Fruit fly (Drosophila melanogaster) whole organism, prepupa: ENCODE measurements around the gene Adat1.
A peak's percentile ranks its signal among the peaks of the same experiment; 100 is the strongest.

Source experiments
- Blimp-1 ChIP-seq: fragments of 200-800 bp; sonication (Bioruptor generic); optimal IDR thresholded peaks from 3 replicates; lab custom pipeline; 2017; ENCODE audit warnings: missing biosample characterization, missing genetic modification characterization, mild to moderate bottlenecking, moderate library complexity, missing genetic modification reagents
- CG10631 ChIP-seq: fragments of 200-800 bp; sonication (Bioruptor generic); optimal IDR thresholded peaks from 2 replicates; lab custom pipeline; 2016; ENCODE audit warnings: missing biosample characterization, missing genetic modification characterization
- CG10669 ChIP-seq: fragments of 200-800 bp; sonication (Bioruptor generic); optimal IDR thresholded peaks from 3 replicates; lab custom pipeline; 2018; ENCODE audit warnings: missing biosample characterization, mild to moderate bottlenecking, missing genetic modification characterization, moderate library complexity
- CG11762 ChIP-seq: fragments of 200-800 bp; sonication (Bioruptor generic); optimal IDR thresholded peaks from 3 replicates; lab custom pipeline; 2016; ENCODE audit warnings: missing biosample characterization, missing genetic modification characterization; ENCODE audit not compliant: insufficient read depth
- CG11902 ChIP-seq: fragments of 200-800 bp; sonication (Bioruptor generic); optimal IDR thresholded peaks from 3 replicates; lab custom pipeline; 2016; ENCODE audit warnings: missing biosample characterization, missing genetic modification characterization
- CG15336 ChIP-seq: fragments of 200-800 bp; sonication (Bioruptor generic); IDR thresholded peaks from 2 replicates; pipeline ENCODE4 v1.3.6; 2022; ENCODE audit warnings: missing biosample characterization, missing genetic modification characterization
- CG1621 ChIP-seq: fragments of 200-800 bp; sonication (Bioruptor generic); optimal IDR thresholded peaks from 3 replicates; lab custom pipeline; 2018; ENCODE audit warnings: missing biosample characterization, mild to moderate bottlenecking, missing genetic modification characterization
- CG3032 ChIP-seq: fragments of 200-800 bp; optimal IDR thresholded peaks from 2 replicates; lab custom pipeline; 2019; ENCODE audit warnings: missing biosample characterization, mild to moderate bottlenecking, missing genetic modification characterization, moderate library complexity
- CG31627 ChIP-seq: fragments of 200-800 bp; sonication (Bioruptor generic); optimal IDR thresholded peaks from 3 replicates; lab custom pipeline; 2016; ENCODE audit warnings: missing biosample characterization, missing genetic modification characterization
- CG32006 ChIP-seq: fragments of 200-800 bp; sonication (Bioruptor generic); optimal IDR thresholded peaks from 3 replicates; lab custom pipeline; 2017; ENCODE audit warnings: missing biosample characterization, mild to moderate bottlenecking, missing genetic modification characterization
- CG34406 ChIP-seq: fragments of 200-800 bp; sonication (Bioruptor generic); optimal IDR thresholded peaks from 3 replicates; lab custom pipeline; 2016; ENCODE audit warnings: missing biosample characterization, missing genetic modification characterization
- CG3919 ChIP-seq: fragments of 200-800 bp; sonication (Bioruptor generic); optimal IDR thresholded peaks from 3 replicates; lab custom pipeline; 2016; ENCODE audit warnings: missing biosample characterization, missing genetic modification characterization
- CG6276 ChIP-seq: fragments of 200-800 bp; sonication (Bioruptor generic); optimal IDR thresholded peaks from 2 replicates; lab custom pipeline; 2017; ENCODE audit warnings: missing biosample characterization, mild to moderate bottlenecking, missing genetic modification characterization
- CG6792 ChIP-seq: fragments of 200-800 bp; sonication (Bioruptor generic); optimal IDR thresholded peaks from 3 replicates; lab custom pipeline; 2016; ENCODE audit warnings: missing biosample characterization, missing genetic modification characterization
- CG6808 ChIP-seq: fragments of 200-800 bp; sonication (Bioruptor generic); optimal IDR thresholded peaks from 3 replicates; lab custom pipeline; 2017; ENCODE audit warnings: missing biosample characterization, missing genetic modification characterization, mild to moderate bottlenecking, moderate library complexity, missing genetic modification reagents
- CG6854 ChIP-seq: fragments of 200-800 bp; sonication (Bioruptor generic); optimal IDR thresholded peaks from 2 replicates; lab custom pipeline; 2017; ENCODE audit warnings: missing biosample characterization, mild to moderate bottlenecking, missing genetic modification characterization
- CG8119 ChIP-seq: fragments of 200-800 bp; sonication (Bioruptor generic); IDR thresholded peaks from 3 replicates; pipeline ENCODE4 v1.3.6; 2022; ENCODE audit warnings: missing biosample characterization, missing genetic modification characterization
- CG8632 ChIP-seq: fragments of 200-800 bp; sonication (Bioruptor generic); optimal IDR thresholded peaks from 3 replicates; lab custom pipeline; 2016; ENCODE audit warnings: missing biosample characterization, missing genetic modification characterization
- CG9139 ChIP-seq: fragments of 200-800 bp; sonication (Bioruptor generic); optimal IDR thresholded peaks from 3 replicates; lab custom pipeline; 2017; ENCODE audit warnings: missing biosample characterization, mild to moderate bottlenecking, missing genetic modification characterization
- Eip78C ChIP-seq: fragments of 200-800 bp; sonication (Bioruptor generic); peaks from one replicate; lab custom pipeline; 2016; ENCODE audit warnings: missing biosample characterization, missing genetic modification characterization
- Eip93F ChIP-seq: fragments of 200-800 bp; sonication (Bioruptor generic); optimal IDR thresholded peaks from 2 replicates; lab custom pipeline; 2016; ENCODE audit warnings: missing biosample characterization, mild to moderate bottlenecking, missing genetic modification characterization
- Ets21C ChIP-seq: fragments of 200-800 bp; sonication (Bioruptor generic); optimal IDR thresholded peaks from 3 replicates; lab custom pipeline; 2016; ENCODE audit warnings: missing biosample characterization, missing genetic modification characterization
- Ets96B ChIP-seq: fragments of 200-800 bp; optimal IDR thresholded peaks from 2 replicates; lab custom pipeline; 2019; ENCODE audit warnings: missing biosample characterization, mild to moderate bottlenecking, missing genetic modification characterization, moderate library complexity
- Gug ChIP-seq: fragments of 200-800 bp; sonication (Bioruptor generic); IDR thresholded peaks from 2 replicates; pipeline ENCODE4 v1.3.6; 2022; ENCODE audit warnings: missing biosample characterization, missing genetic modification characterization
- Hr38 ChIP-seq: sonication (Bioruptor generic); optimal IDR thresholded peaks from 2 replicates; lab custom pipeline; 2016; ENCODE audit warnings: missing biosample characterization, missing genetic modification characterization
- Hr39 ChIP-seq: fragments of 200-800 bp; sonication (Bioruptor generic); optimal IDR thresholded peaks from 2 replicates; lab custom pipeline; 2016; ENCODE audit warnings: missing biosample characterization, missing genetic modification characterization
- Hr4 ChIP-seq: fragments of 200-800 bp; sonication (Bioruptor generic); optimal IDR thresholded peaks from 3 replicates; lab custom pipeline; 2016; ENCODE audit warnings: missing biosample characterization, missing genetic modification characterization
- Lpt ChIP-seq: fragments of 200-800 bp; sonication (Bioruptor generic); optimal IDR thresholded peaks from 3 replicates; lab custom pipeline; 2016; ENCODE audit warnings: missing biosample characterization, missing genetic modification characterization
- OdsH ChIP-seq: fragments of 200-800 bp; sonication (Bioruptor generic); optimal IDR thresholded peaks from 3 replicates; lab custom pipeline; 2016; ENCODE audit warnings: missing biosample characterization, missing genetic modification characterization
- Sox14 ChIP-seq: fragments of 200-800 bp; sonication (Bioruptor generic); optimal IDR thresholded peaks from 3 replicates; lab custom pipeline; 2016; ENCODE audit warnings: missing biosample characterization, missing genetic modification characterization
- Sox15 ChIP-seq: fragments of 200-800 bp; sonication (Bioruptor generic); optimal IDR thresholded peaks from 3 replicates; lab custom pipeline; 2016; ENCODE audit warnings: missing biosample characterization, missing genetic modification characterization
- achi ChIP-seq: fragments of 200-800 bp; sonication (Bioruptor generic); optimal IDR thresholded peaks from 3 replicates; lab custom pipeline; 2016; ENCODE audit warnings: missing biosample characterization, missing genetic modification characterization
- acj6 ChIP-seq: fragments of 200-800 bp; sonication (Bioruptor generic); optimal IDR thresholded peaks from 3 replicates; lab custom pipeline; 2016; ENCODE audit warnings: missing biosample characterization, missing genetic modification characterization
- cyc ChIP-seq: fragments of 200-800 bp; sonication (Bioruptor generic); optimal IDR thresholded peaks from 3 replicates; lab custom pipeline; 2016; ENCODE audit warnings: missing biosample characterization, missing genetic modification characterization
- dsx ChIP-seq: fragments of 200-800 bp; optimal IDR thresholded peaks from 3 replicates; lab custom pipeline; 2019; ENCODE audit warnings: missing biosample characterization, mild to moderate bottlenecking, missing genetic modification characterization, moderate library complexity; ENCODE audit not compliant: poor library complexity, severe bottlenecking
- esn ChIP-seq: fragments of 200-800 bp; sonication (Bioruptor generic); optimal IDR thresholded peaks from 2 replicates; lab custom pipeline; 2016; ENCODE audit warnings: missing biosample characterization, mild to moderate bottlenecking, missing genetic modification characterization, moderate library complexity
- fd59A ChIP-seq: fragments of 200-800 bp; sonication (Bioruptor generic); optimal IDR thresholded peaks from 2 replicates; lab custom pipeline; 2017; ENCODE audit warnings: missing biosample characterization, mild to moderate bottlenecking, missing genetic modification characterization, missing genetic modification reagents
- fd85E ChIP-seq: fragments of 200-800 bp; sonication (Bioruptor generic); optimal IDR thresholded peaks from 3 replicates; lab custom pipeline; 2016; ENCODE audit warnings: missing biosample characterization, missing genetic modification characterization
- fkh ChIP-seq: fragments of 200-800 bp; sonication (Bioruptor generic); optimal IDR thresholded peaks from 3 replicates; lab custom pipeline; 2017; ENCODE audit warnings: missing biosample characterization, mild to moderate bottlenecking, missing genetic modification characterization, moderate library complexity
- net ChIP-seq: fragments of 200-800 bp; sonication (Bioruptor generic); optimal IDR thresholded peaks from 3 replicates; lab custom pipeline; 2016; ENCODE audit warnings: missing biosample characterization, missing genetic modification characterization
- pdm3 ChIP-seq: fragments of 200-800 bp; sonication (Bioruptor generic); optimal IDR thresholded peaks from 3 replicates; lab custom pipeline; 2016; ENCODE audit warnings: missing biosample characterization, missing genetic modification characterization
- salr ChIP-seq, 2 experiments: fragments of 200-800 bp; sonication (Bioruptor generic); optimal IDR thresholded peaks; 3 replicates each; lab custom pipeline; 2016 to 2018; ENCODE audit warnings: missing biosample characterization in 2 of 2, missing genetic modification characterization in 2 of 2, mild to moderate bottlenecking in 1 of 2
- spab ChIP-seq: fragments of 200-800 bp; sonication (Bioruptor generic); optimal IDR thresholded peaks from 2 replicates; lab custom pipeline; 2017; ENCODE audit warnings: missing biosample characterization, mild to moderate bottlenecking, missing genetic modification characterization, missing genetic modification reagents
- svp ChIP-seq: fragments of 200-800 bp; sonication (Bioruptor generic); peaks from one replicate; lab custom pipeline; 2016; ENCODE audit warnings: missing biosample characterization, missing genetic modification characterization
- topi ChIP-seq: fragments of 200-800 bp; sonication (Bioruptor generic); optimal IDR thresholded peaks from 3 replicates; lab custom pipeline; 2016; ENCODE audit warnings: missing biosample characterization, missing genetic modification characterization
- vri ChIP-seq: fragments of 200-800 bp; sonication (Bioruptor generic); optimal IDR thresholded peaks from 3 replicates; lab custom pipeline; 2016; ENCODE audit warnings: missing biosample characterization, mild to moderate bottlenecking, missing genetic modification characterization

Adat1 gene

DNA sequence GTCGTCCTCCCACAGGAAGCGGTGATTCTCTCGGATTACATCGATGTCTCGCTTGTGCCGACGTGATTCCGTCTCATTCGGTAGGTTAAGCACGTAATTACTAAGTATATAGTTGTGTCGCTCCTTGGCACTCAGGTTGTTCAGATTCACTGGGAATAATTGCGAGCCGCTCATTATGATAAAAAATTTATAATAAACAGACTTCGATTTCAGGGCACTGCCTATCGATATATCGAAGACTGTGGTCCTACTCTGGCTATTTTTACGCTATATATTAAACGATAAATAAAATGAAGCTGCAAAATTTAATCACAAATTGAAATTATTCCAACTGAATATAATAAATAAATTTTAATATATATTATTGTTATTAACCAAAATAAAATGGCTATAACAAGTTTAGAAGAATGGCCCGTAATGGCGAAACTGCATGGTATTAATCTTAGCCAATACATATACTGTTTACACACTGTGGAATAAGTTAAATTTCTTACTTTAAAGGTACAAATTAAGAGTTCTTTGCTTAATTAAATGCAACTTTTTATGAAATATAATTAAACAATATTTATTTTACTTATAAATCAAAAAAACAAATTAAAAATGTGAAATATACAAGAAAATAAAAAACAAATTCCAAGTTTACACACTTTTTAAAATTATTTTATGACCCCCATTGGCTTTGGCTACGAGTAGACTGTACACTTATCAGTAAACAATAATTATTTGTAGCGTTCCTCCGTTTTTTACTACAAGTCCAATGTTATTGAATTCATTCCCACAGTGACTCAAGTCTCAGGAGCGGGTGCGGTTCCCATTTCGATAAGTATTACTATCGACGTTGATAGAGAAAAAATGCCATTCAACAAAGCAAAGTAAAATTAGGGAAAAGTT is 27.8 kb downstream of the Adat1 start, which contains the start of gene Eato (continued):
- TF ChIP-seq acj6 (GFP tag; lab: Kevin White, UChicago), result no peak
- no peak for TF ChIP-seq fd85E (GFP tag; lab: Kevin White, UChicago)
- peak; percentile 81 for TF ChIP-seq Eip78C (GFP tag; lab: Kevin White, UChicago)
- TF ChIP-seq esn (GFP tag; lab: Kevin White, UChicago), result peak; percentile 43
- TF ChIP-seq CG6808 (GFP tag; lab: Kevin White, UChicago), result no peak
- TF ChIP-seq Gug, result peak; percentile 33; the same call in 1 of the 2 replicates
- TF ChIP-seq dsx (GFP tag; lab: Kevin White, UChicago), result no peak
- no peak for TF ChIP-seq net (GFP tag; lab: Kevin White, UChicago)
- peak; percentile 5 for TF ChIP-seq Ets96B
- no peak for TF ChIP-seq CG3919 (GFP tag; lab: Kevin White, UChicago)
- no peak for TF ChIP-seq CG32006 (GFP tag; lab: Kevin White, UChicago)
- TF ChIP-seq Hr38 (GFP tag; lab: Kevin White, UChicago), result no peak
- no peak for TF ChIP-seq Ets21C
- no peak for TF ChIP-seq OdsH
- TF ChIP-seq cyc (GFP tag; lab: Kevin White, UChicago), result peak; percentile 34
- TF ChIP-seq fd59A (GFP tag; lab: Kevin White, UChicago), result no peak
- TF ChIP-seq Sox15 (GFP tag; lab: Kevin White, UChicago), result no peak
- no peak for TF ChIP-seq fkh (GFP tag; lab: Kevin White, UChicago)
- TF ChIP-seq Lpt (GFP tag; lab: Kevin White, UChicago), result no peak
- TF ChIP-seq CG6854 (GFP tag; lab: Kevin White, UChicago), result no peak
- no peak for TF ChIP-seq pdm3 (GFP tag; lab: Kevin White, UChicago)
- no peak for TF ChIP-seq Blimp-1 (GFP tag; lab: Kevin White, UChicago)
- TF ChIP-seq CG8119, result 0 out of 3 replicates have a peak, but pooled peaks have one; percentile 41
- no peak for TF ChIP-seq salr (GFP tag; optimal IDR thresholded peaks at IDR 0.05; lab: Kevin White, UChicago)
- TF ChIP-seq Hr39, result no peak
- TF ChIP-seq topi (GFP tag; lab: Kevin White, UChicago), result peak; percentile 6
- peak; percentile 56 for TF ChIP-seq Sox14 (GFP tag; lab: Kevin White, UChicago)
- TF ChIP-seq achi (GFP tag; lab: Kevin White, UChicago), result no peak
- TF ChIP-seq CG10631 (GFP tag; lab: Kevin White, UChicago), result peak; percentile 39
- TF ChIP-seq CG11902 (GFP tag; lab: Kevin White, UChicago), result peak; percentile 50
- no peak for TF ChIP-seq CG11762 (GFP tag; lab: Kevin White, UChicago)
- no peak for TF ChIP-seq spab (GFP tag; lab: Kevin White, UChicago)
- TF ChIP-seq CG31627 (GFP tag; lab: Kevin White, UChicago), result peak; percentile 33
- no peak for TF ChIP-seq Eip93F (GFP tag; lab: Kevin White, UChicago)
- TF ChIP-seq CG6276 (GFP tag; lab: Kevin White, UChicago), result no peak
- TF ChIP-seq CG15336 (GFP tag; lab: Robert Waterston, UW), result no peak
- peak; percentile 35 for TF ChIP-seq CG3032 (tag; lab: Kevin White, UChicago)

dm6 chr2L:13780109-13780947 is 30.9 kb downstream of the Adat1 start, which contains the start of the genes CG9008 and p38b:
CG9008 (minus strand) TSS chr2L:13780165.
p38b (plus strand) TSS chr2L:13780689.
- TF ChIP-seq CG6792 (GFP tag; lab: Kevin White, UChicago), result peak; percentile 77
- TF ChIP-seq Hr38 (GFP tag; lab: Kevin White, UChicago), result no peak
- TF ChIP-seq CG10669 (GFP tag; lab: Kevin White, UChicago), result peak; percentile 73
- peak; percentile 57 for TF ChIP-seq Gug
- peak; percentile 39 for TF ChIP-seq CG1621 (tag; lab: Kevin White, UChicago)
- peak; percentile 89 for TF ChIP-seq esn (GFP tag; lab: Kevin White, UChicago)
- peak; percentile 76 for TF ChIP-seq Sox15 (GFP tag; lab: Kevin White, UChicago)
- TF ChIP-seq pdm3 (GFP tag; lab: Kevin White, UChicago), result no peak
- peak; percentile 61 for TF ChIP-seq CG15336 (GFP tag; lab: Robert Waterston, UW)
- peak; percentile 36 for TF ChIP-seq Ets21C
- TF ChIP-seq vri (GFP tag; lab: Kevin White, UChicago), result peak; percentile 58
- TF ChIP-seq CG8632, result peak; percentile 88
- peak; percentile 85 for TF ChIP-seq CG34406 (GFP tag; lab: Kevin White, UChicago)
- TF ChIP-seq net (GFP tag; lab: Kevin White, UChicago), result peak; percentile 76
- TF ChIP-seq CG9139, result peak; percentile 58
- TF ChIP-seq Hr4 (GFP tag; lab: Kevin White, UChicago), result peak; percentile 71
- TF ChIP-seq Eip93F (GFP tag; lab: Kevin White, UChicago), result peak; percentile 76
- peak; percentile 76 for TF ChIP-seq cyc (GFP tag; lab: Kevin White, UChicago)
- TF ChIP-seq svp, result peak; percentile 86
